Worm (Caenorhabditis elegans) whole organism, L4 larva: ENCODE results near the gene ins-4.

Source experiments
- daf-12 ChIP-seq: fragments of 150-350 bp; optimal IDR thresholded peaks from 2 replicates; lab custom pipeline; 2014; ENCODE audit warnings: missing biosample characterization, missing genetic modification reagents, missing genetic modification characterization
- dmd-6 ChIP-seq: fragments of 200-800 bp; sonication (Bioruptor generic); IDR thresholded peaks from 2 replicates; pipeline ENCODE4 v1.3.6; 2022; ENCODE audit warnings: missing genetic modification reagents, missing genetic modification characterization, missing compliant biosample characterization
- dve-1 ChIP-seq: sonication (generic microtip); optimal IDR thresholded peaks from 2 replicates; lab custom pipeline; 2017; ENCODE audit warnings: antibody characterized with exemption, mild to moderate bottlenecking, missing genetic modification characterization, missing compliant biosample characterization; ENCODE audit not compliant: insufficient read depth
- fos-1 ChIP-seq: fragments of 150-350 bp; optimal IDR thresholded peaks from 2 replicates; lab custom pipeline; 2014; ENCODE audit warnings: missing biosample characterization, missing genetic modification characterization
- lin-15B ChIP-seq: fragments of 150-350 bp; sonication (generic microtip); optimal IDR thresholded peaks from 3 replicates; lab custom pipeline; 2014; ENCODE audit warnings: missing biosample characterization, missing genetic modification characterization
- lin-39 ChIP-seq: fragments of 150-350 bp; optimal IDR thresholded peaks from 2 replicates; lab custom pipeline; 2014; ENCODE audit warnings: missing biosample characterization, missing genetic modification reagents, missing genetic modification characterization
- lsy-2 ChIP-seq, 2 experiments: fragments of 150-350 bp in 1 of 2; sonication (generic microtip) in 1 of 2; optimal IDR thresholded peaks; 2 replicates each; lab custom pipeline; 2014 to 2017; ENCODE audit warnings: missing biosample characterization in 2 of 2, missing genetic modification characterization in 2 of 2
- mdl-1 ChIP-seq, 2 experiments: fragments of 150-350 bp in 1 of 2; sonication (generic microtip) in 1 of 2; optimal IDR thresholded peaks; 2 replicates each; lab custom pipeline; 2014 to 2017; ENCODE audit warnings: missing biosample characterization in 2 of 2, missing genetic modification characterization in 2 of 2
- mxl-3 ChIP-seq: fragments of 200-800 bp; sonication (Bioruptor generic); optimal IDR thresholded peaks from 2 replicates; lab custom pipeline; 2018; ENCODE audit warnings: mild to moderate bottlenecking, missing genetic modification characterization, missing compliant biosample characterization
- nhr-6 ChIP-seq: fragments of 150-350 bp; optimal IDR thresholded peaks from 2 replicates; lab custom pipeline; 2014; ENCODE audit warnings: missing biosample characterization, missing genetic modification characterization
- unc-62 ChIP-seq, 3 experiments: fragments of 150-350 bp in 1 of 3; sonication (generic microtip); optimal IDR thresholded peaks in 2 of 3; peaks in 1 of 3; 1 replicate in 1 of 3; 2 replicates in 2 of 3; lab custom pipeline; 2014 to 2017; ENCODE audit warnings: missing biosample characterization in 3 of 3, missing genetic modification characterization in 3 of 3, missing genetic modification reagents in 3 of 3, missing genotype in 1 of 3

DNA sequence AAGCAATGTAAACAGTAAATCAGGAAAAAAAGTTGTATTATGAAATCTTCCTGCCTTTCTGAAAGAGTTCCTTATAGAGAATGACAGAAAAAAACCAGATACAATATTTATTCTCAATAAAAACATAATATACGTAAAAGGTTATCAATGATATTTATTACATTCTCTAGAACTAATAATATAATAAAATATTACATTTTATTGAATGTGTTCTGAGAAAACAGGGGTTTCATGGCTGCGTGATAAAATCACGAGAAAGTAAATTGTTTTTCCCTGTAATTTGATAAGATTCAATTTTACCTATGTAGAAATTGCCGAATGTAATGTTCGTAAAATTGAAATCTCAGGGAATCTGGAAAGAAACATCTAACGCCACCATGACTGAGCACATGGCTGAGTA, 31.2 kb upstream of the ins-4 start:
- no peak for TF ChIP-seq unc-62 (GFP tag; optimal IDR thresholded peaks at IDR 0.05 in 1 of 2; lab: Kevin White, UChicago)
- TF ChIP-seq unc-62 (tag; optimal IDR thresholded peaks at IDR 0.05; lab: Kevin White, UChicago): no peak
- no peak for TF ChIP-seq dve-1 (tag; lab: Kevin White, UChicago)
- no peak for TF ChIP-seq mdl-1 (tag; optimal IDR thresholded peaks at IDR 0.05; lab: Kevin White, UChicago)
- no peak for TF ChIP-seq daf-12 (tag; lab: Kevin White, UChicago)
- no peak for TF ChIP-seq lin-39 (tag; lab: Kevin White, UChicago)
- no peak for TF ChIP-seq lsy-2 (tag; optimal IDR thresholded peaks at IDR 0.05; lab: Kevin White, UChicago)
- no peak for TF ChIP-seq dmd-6 (GFP tag; lab: Robert Waterston, UW)
- no peak for TF ChIP-seq nhr-6 (tag; lab: Kevin White, UChicago)
- no peak for TF ChIP-seq mxl-3
- no peak for TF ChIP-seq fos-1 (tag; lab: Kevin White, UChicago)
- no peak for TF ChIP-seq lin-15B (tag; lab: Kevin White, UChicago)
